Worm (Caenorhabditis elegans) whole organism, L4 larva: ENCODE measurements around the gene cutl-23.

Source experiments
- F10B5.3 ChIP-seq: sonication (generic microtip); optimal IDR thresholded peaks from 2 replicates; lab custom pipeline; 2016; ENCODE audit warnings: mild to moderate bottlenecking, missing genetic modification characterization, missing compliant biosample characterization
- dpl-1 ChIP-seq: fragments of 150-350 bp; optimal IDR thresholded peaks from 2 replicates; lab custom pipeline; 2014; ENCODE audit warnings: missing biosample characterization, missing genetic modification reagents, missing genetic modification characterization
- dve-1 ChIP-seq: sonication (generic microtip); optimal IDR thresholded peaks from 2 replicates; lab custom pipeline; 2017; ENCODE audit warnings: antibody characterized with exemption, mild to moderate bottlenecking, missing genetic modification characterization, missing compliant biosample characterization; ENCODE audit not compliant: insufficient read depth
- lin-13 ChIP-seq: fragments of 150-350 bp; optimal IDR thresholded peaks from 2 replicates; lab custom pipeline; 2014; ENCODE audit warnings: missing biosample characterization, missing genetic modification reagents, missing genetic modification characterization
- nhr-11 ChIP-seq: fragments of 150-350 bp; optimal IDR thresholded peaks from 2 replicates; lab custom pipeline; 2014; ENCODE audit warnings: missing biosample characterization, missing genetic modification characterization
- nhr-237 ChIP-seq: sonication (generic microtip); optimal IDR thresholded peaks from 2 replicates; lab custom pipeline; 2017; ENCODE audit warnings: missing biosample characterization, missing genetic modification characterization
- nhr-28 ChIP-seq: fragments of 150-350 bp; optimal IDR thresholded peaks from 2 replicates; lab custom pipeline; 2014; ENCODE audit warnings: missing biosample characterization, missing genetic modification characterization
- zag-1 ChIP-seq: fragments of 150-350 bp; optimal IDR thresholded peaks from 2 replicates; lab custom pipeline; 2014; ENCODE audit warnings: missing biosample characterization, missing genetic modification characterization

DNA sequence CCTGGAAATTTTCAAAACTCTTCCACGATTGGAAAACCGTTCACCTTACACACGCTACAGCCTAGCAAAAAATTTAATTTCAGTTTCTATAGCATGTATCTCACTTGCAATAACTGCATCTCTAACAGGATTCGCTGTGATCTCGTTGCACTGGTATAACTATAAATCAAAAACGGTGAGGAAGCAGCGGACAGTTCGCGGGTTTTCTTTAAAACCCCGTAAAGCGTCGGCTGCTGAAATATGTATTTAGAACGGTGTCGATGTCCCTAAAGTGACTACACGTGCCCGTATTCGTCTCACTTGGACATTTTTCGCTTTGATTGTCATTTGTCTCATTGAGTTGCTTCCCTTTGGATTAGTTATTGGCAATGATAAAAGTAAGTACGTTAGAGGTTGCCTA is 35.7 kb upstream of the cutl-23 start:
- TF ChIP-seq lin-13 (GFP tag; lab: Kevin White, UChicago) (no peak), nhr-28 (tag; lab: Kevin White, UChicago) (no peak), nhr-11 (tag; lab: Kevin White, UChicago) (no peak), nhr-237 (tag; lab: Kevin White, UChicago) (no peak), dve-1 (tag; lab: Kevin White, UChicago) (no peak), F10B5.3 (no peak), zag-1 (tag; lab: Kevin White, UChicago) (no peak), dpl-1 (no peak)
